Fruit fly (Drosophila melanogaster) S2 (cell line): ENCODE results near the gene CG1368.

Experiments used
- CG8478 ChIP-seq: fragments of >200 bp; optimal IDR thresholded peaks from 2 replicates; lab custom pipeline; 2018
- CTCF ChIP-seq, 2 experiments: fragments of >200 bp; optimal IDR thresholded peaks; 2 replicates each; lab custom pipeline; 2018

DNA sequence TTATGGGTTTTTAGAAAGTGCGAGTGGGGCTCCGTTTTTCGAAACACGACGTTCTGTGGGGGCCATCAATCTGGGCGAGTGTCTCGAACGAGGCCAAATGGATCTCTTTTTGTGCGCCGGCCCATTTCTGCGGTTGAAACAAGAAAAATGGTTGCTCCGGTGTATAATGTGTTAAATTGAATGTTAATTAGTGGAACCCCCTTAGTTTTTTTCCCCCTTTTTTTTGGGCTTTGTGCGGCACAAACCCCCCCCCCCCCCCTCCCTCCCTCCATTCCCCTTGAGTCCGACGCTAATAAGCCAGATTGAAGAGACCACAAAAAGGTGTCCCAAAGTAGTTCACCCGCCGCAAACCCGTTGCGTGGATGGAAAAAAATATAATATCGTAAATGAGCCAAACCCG, 902 bp upstream of the CG1368 start:
- TF ChIP-seq CTCF (optimal IDR thresholded peaks at IDR 0.05; lab: Kevin White, UChicago) = no peak
- TF ChIP-seq CG8478 (lab: Kevin White, UChicago) = no peak
